Worm (Caenorhabditis elegans) whole organism, mixed stage, embryonic: ENCODE data around the gene svop-1.

Experiments
- ceh-43 ChIP-seq: fragments of 200-800 bp; sonication (Bioruptor generic); optimal IDR thresholded peaks from 2 replicates; lab custom pipeline; 2018; ENCODE audit warnings: mild to moderate bottlenecking, missing genetic modification characterization, moderate library complexity, missing compliant biosample characterization
- drap-1 ChIP-seq: fragments of 200-800 bp; sonication (Bioruptor generic); optimal IDR thresholded peaks from 3 replicates; lab custom pipeline; 2018; ENCODE audit warnings: mild to moderate bottlenecking, missing genetic modification characterization, missing compliant biosample characterization
- elt-1 ChIP-seq: sonication (generic microtip); optimal IDR thresholded peaks from 2 replicates; lab custom pipeline; 2017; ENCODE audit warnings: missing genetic modification characterization, mild to moderate bottlenecking, missing compliant biosample characterization, antibody characterized with exemption, moderate library complexity, borderline replicate concordance; ENCODE audit not compliant: insufficient read depth
- elt-3 ChIP-seq: fragments of 150-350 bp; optimal IDR thresholded peaks from 2 replicates; lab custom pipeline; 2014; ENCODE audit warnings: missing biosample characterization, missing genetic modification characterization
- sptf-1 ChIP-seq: sonication (generic microtip); optimal IDR thresholded peaks from 2 replicates; lab custom pipeline; 2017; ENCODE audit warnings: mild to moderate bottlenecking, missing genetic modification characterization, moderate library complexity, missing compliant biosample characterization
- unc-39 ChIP-seq: fragments of 150-350 bp; optimal IDR thresholded peaks from 2 replicates; lab custom pipeline; 2014; ENCODE audit warnings: missing biosample characterization, missing genetic modification characterization

ce11 chrIII:8838075-8838474 lies 47.2 kb downstream of the svop-1 start, which contains the start of gene F44E2.4:
- TF ChIP-seq unc-39 (tag; lab: Kevin White, UChicago) (no peak), elt-1 (tag; lab: Kevin White, UChicago) (peak; percentile 62), sptf-1 (no peak), ceh-43 (GFP tag; lab: Kevin White, UChicago) (no peak), drap-1 (GFP tag; lab: Kevin White, UChicago) (no peak), elt-3 (tag; lab: Kevin White, UChicago) (no peak)
